Worm (Caenorhabditis elegans): ENCODE measurements around the gene F47G3.3.

F47G3.3 gene

ce11 chrX:2344104-2344503 lies 31.7 kb upstream of the F47G3.3 start:
- no peak for TF ChIP-seq flt-1 (GFP tag; IDR thresholded peaks at IDR 0.05)

- no peak for TF ChIP-seq hmg-4 (GFP tag; optimal IDR thresholded peaks at IDR 0.05)
- TF ChIP-seq hmbx-1 (tag; optimal IDR thresholded peaks at IDR 0.05) = no peak
- TF ChIP-seq aly-1 (tag; optimal IDR thresholded peaks at IDR 0.05) = no peak
- TF ChIP-seq tbx-11 (GFP tag; IDR thresholded peaks at IDR 0.05) = no peak
- no peak for TF ChIP-seq ceh-13 (GFP tag; optimal IDR thresholded peaks at IDR 0.05)
- TF ChIP-seq pes-1 (GFP tag; IDR thresholded peaks at IDR 0.05) = no peak
- TF ChIP-seq flt-1 (GFP tag; IDR thresholded peaks at IDR 0.05) = no peak
Observed at ce11 chrX:2344666-2345065, 31.1 kb upstream of the F47G3.3 start, which contains the start of gene nlp-2. Gene nlp-2 (minus strand): TSS chrX:2344766.

ce11 chrX:2347962-2348361 lies 27.8 kb upstream of the F47G3.3 start:
- TF ChIP-seq tbx-11 (GFP tag; IDR thresholded peaks at IDR 0.05) (no peak), scrt-1 (GFP tag; IDR thresholded peaks at IDR 0.05) (no peak), ama-1 (optimal IDR thresholded peaks at IDR 0.05) (no peak), ceh-36 (tag; optimal IDR thresholded peaks at IDR 0.05) (no peak), flt-1 (GFP tag; IDR thresholded peaks at IDR 0.05) (no peak), hnd-1 (tag; optimal IDR thresholded peaks at IDR 0.05) (no peak), aly-1 (tag; optimal IDR thresholded peaks at IDR 0.05) (no peak), hmg-4 (GFP tag; optimal IDR thresholded peaks at IDR 0.05) (no peak), hmbx-1 (tag; optimal IDR thresholded peaks at IDR 0.05) (no peak), ets-7 (tag; optimal IDR thresholded peaks at IDR 0.05) (no peak), B0310.2 (tag; optimal IDR thresholded peaks at IDR 0.05) (no peak), F13C5.2 (tag; optimal IDR thresholded peaks at IDR 0.05) (no peak), sea-1 (GFP tag; conservative IDR thresholded peaks at IDR 0.05) (no peak), tbx-37 (GFP tag; conservative IDR thresholded peaks at IDR 0.05) (no peak), ceh-13 (GFP tag; optimal IDR thresholded peaks at IDR 0.05) (no peak), tra-4 (tag; optimal IDR thresholded peaks at IDR 0.05) (no peak), pes-1 (GFP tag; IDR thresholded peaks at IDR 0.05) (no peak)

- TF ChIP-seq scrt-1 (GFP tag; IDR thresholded peaks at IDR 0.05) (no peak), ama-1 (optimal IDR thresholded peaks at IDR 0.05) (no peak), tra-4 (tag; optimal IDR thresholded peaks at IDR 0.05) (no peak), ceh-36 (tag; optimal IDR thresholded peaks at IDR 0.05) (no peak), tbx-11 (GFP tag; IDR thresholded peaks at IDR 0.05) (no peak)
Observed at ce11 chrX:2352929-2353328, 22.9 kb upstream of the F47G3.3 start.

- no peak for TF ChIP-seq ama-1 (optimal IDR thresholded peaks at IDR 0.05)
- no peak for TF ChIP-seq hmbx-1 (tag; optimal IDR thresholded peaks at IDR 0.05)
- TF ChIP-seq B0310.2 (tag; optimal IDR thresholded peaks at IDR 0.05) = no peak
- TF ChIP-seq hnd-1 (tag; optimal IDR thresholded peaks at IDR 0.05) = no peak
- no peak for TF ChIP-seq ets-7 (tag; optimal IDR thresholded peaks at IDR 0.05)
- no peak for TF ChIP-seq sea-1 (GFP tag; conservative IDR thresholded peaks at IDR 0.05)
- no peak for TF ChIP-seq F13C5.2 (tag; optimal IDR thresholded peaks at IDR 0.05)
- TF ChIP-seq ceh-13 (GFP tag; optimal IDR thresholded peaks at IDR 0.05) = no peak
- TF ChIP-seq hmg-4 (GFP tag; optimal IDR thresholded peaks at IDR 0.05) = no peak
- no peak for TF ChIP-seq scrt-1 (GFP tag; IDR thresholded peaks at IDR 0.05)
- no peak for TF ChIP-seq pes-1 (GFP tag; IDR thresholded peaks at IDR 0.05)
Observed at ce11 chrX:2359797-2360196, 16.0 kb upstream of the F47G3.3 start, which contains the start of gene lgc-40. Gene lgc-40 (plus strand): TSS chrX:2360097.

ce11 chrX:2362872-2363271 lies 12.9 kb upstream of the F47G3.3 start:
- no peak for TF ChIP-seq sea-1 (GFP tag; conservative IDR thresholded peaks at IDR 0.05)
- TF ChIP-seq aly-1 (tag; optimal IDR thresholded peaks at IDR 0.05) = no peak
- no peak for TF ChIP-seq ceh-36 (tag; optimal IDR thresholded peaks at IDR 0.05)
- TF ChIP-seq tra-4 (tag; optimal IDR thresholded peaks at IDR 0.05) = no peak
- no peak for TF ChIP-seq B0310.2 (tag; optimal IDR thresholded peaks at IDR 0.05)
- TF ChIP-seq flt-1 (GFP tag; IDR thresholded peaks at IDR 0.05) = no peak
- TF ChIP-seq tbx-11 (GFP tag; IDR thresholded peaks at IDR 0.05) = no peak
- no peak for TF ChIP-seq ceh-13 (GFP tag; optimal IDR thresholded peaks at IDR 0.05)
- TF ChIP-seq tbx-37 (GFP tag; conservative IDR thresholded peaks at IDR 0.05) = no peak
- no peak for TF ChIP-seq hnd-1 (tag; optimal IDR thresholded peaks at IDR 0.05)
- no peak for TF ChIP-seq ets-7 (tag; optimal IDR thresholded peaks at IDR 0.05)
- no peak for TF ChIP-seq ama-1 (optimal IDR thresholded peaks at IDR 0.05)
- no peak for TF ChIP-seq scrt-1 (GFP tag; IDR thresholded peaks at IDR 0.05)
- TF ChIP-seq hmg-4 (GFP tag; optimal IDR thresholded peaks at IDR 0.05) = no peak
- no peak for TF ChIP-seq hmbx-1 (tag; optimal IDR thresholded peaks at IDR 0.05)
- no peak for TF ChIP-seq F13C5.2 (tag; optimal IDR thresholded peaks at IDR 0.05)

- no peak for TF ChIP-seq flt-1 (GFP tag; IDR thresholded peaks at IDR 0.05)
- no peak for TF ChIP-seq hnd-1 (tag; optimal IDR thresholded peaks at IDR 0.05)
- no peak for TF ChIP-seq aly-1 (tag; optimal IDR thresholded peaks at IDR 0.05)
- no peak for TF ChIP-seq B0310.2 (tag; optimal IDR thresholded peaks at IDR 0.05)
- TF ChIP-seq scrt-1 (GFP tag; IDR thresholded peaks at IDR 0.05) = no peak
- no peak for TF ChIP-seq hmbx-1 (tag; optimal IDR thresholded peaks at IDR 0.05)
- TF ChIP-seq tbx-11 (GFP tag; IDR thresholded peaks at IDR 0.05) = no peak
- no peak for TF ChIP-seq hmg-4 (GFP tag; optimal IDR thresholded peaks at IDR 0.05)
- TF ChIP-seq sea-1 (GFP tag; conservative IDR thresholded peaks at IDR 0.05) = no peak
Observed at ce11 chrX:2364703-2365299, 11.0 kb upstream of the F47G3.3 start.

ce11 chrX:2365890-2366289 lies 9.9 kb upstream of the F47G3.3 start, which contains the start of gene T24D8.6:
Gene T24D8.6 (minus strand): TSS chrX:2365990.
- no peak for TF ChIP-seq ama-1 (optimal IDR thresholded peaks at IDR 0.05)
- no peak for TF ChIP-seq B0310.2 (tag; optimal IDR thresholded peaks at IDR 0.05)

Measured in whole organism, early embryonic.